Fruit fly (Drosophila melanogaster) S2 (cell line): ENCODE measurements around the gene GCS2alpha.

Experiments used
- CG8478 ChIP-seq: fragments of >200 bp; optimal IDR thresholded peaks from 2 replicates; lab custom pipeline; 2018
- CTCF ChIP-seq, 2 experiments: fragments of >200 bp; optimal IDR thresholded peaks; 2 replicates each; lab custom pipeline; 2018

- TF ChIP-seq CTCF (optimal IDR thresholded peaks at IDR 0.05; lab: Kevin White, UChicago) (peak; percentile 84 to 88), CG8478 (lab: Kevin White, UChicago) (no peak)
Observed at dm6 chrX:21605514-21605913, 450 bp upstream of the GCS2alpha start.
